Worm (Caenorhabditis elegans) whole organism, late embryonic: ENCODE measurements around the gene H08J19.1.

Source experiments
- K09A11.1 ChIP-seq: sonication (generic microtip); optimal IDR thresholded peaks from 2 replicates; lab custom pipeline; 2017; ENCODE audit warnings: antibody characterized with exemption, mild to moderate bottlenecking, missing genetic modification characterization, missing compliant biosample characterization; ENCODE audit not compliant: insufficient read depth
- ceh-22 ChIP-seq: sonication (generic microtip); optimal IDR thresholded peaks from 2 replicates; lab custom pipeline; 2017; ENCODE audit warnings: missing biosample characterization, missing genetic modification characterization
- ceh-34 ChIP-seq: sonication (generic microtip); optimal IDR thresholded peaks from 2 replicates; lab custom pipeline; 2016; ENCODE audit warnings: mild to moderate bottlenecking, missing genetic modification characterization, missing compliant biosample characterization
- dmd-4 ChIP-seq: sonication (generic microtip); optimal IDR thresholded peaks from 2 replicates; lab custom pipeline; 2016; ENCODE audit warnings: borderline replicate concordance, missing genetic modification characterization, missing compliant biosample characterization
- hlh-15 ChIP-seq: sonication (generic microtip); optimal IDR thresholded peaks from 2 replicates; lab custom pipeline; 2016; ENCODE audit warnings: missing genetic modification characterization, missing compliant biosample characterization
- pha-4 ChIP-seq: fragments of 150-350 bp; optimal IDR thresholded peaks from 2 replicates; lab custom pipeline; 2018; ENCODE audit warnings: missing biosample characterization, missing genetic modification reagents, missing genetic modification characterization
- pqm-1 ChIP-seq: sonication (generic microtip); optimal IDR thresholded peaks from 2 replicates; lab custom pipeline; 2016; ENCODE audit warnings: missing genetic modification characterization, missing compliant biosample characterization

ce11 chrX:15666169-15666811, 23.6 kb downstream of the H08J19.1 start, which contains the start of gene pcdr-1:
- no peak for TF ChIP-seq ceh-34 (tag; lab: Kevin White, UChicago)
- TF ChIP-seq dmd-4 (tag; lab: Kevin White, UChicago), result no peak
- no peak for TF ChIP-seq pha-4 (tag; lab: Kevin White, UChicago)
- no peak for TF ChIP-seq ceh-22 (tag; lab: Kevin White, UChicago)
- no peak for TF ChIP-seq hlh-15
- no peak for TF ChIP-seq pqm-1 (tag; lab: Kevin White, UChicago)
- no peak for TF ChIP-seq K09A11.1 (tag; lab: Kevin White, UChicago)
